Worm (Caenorhabditis elegans): ENCODE data around the gene pho-11.

- TF ChIP-seq elt-3 (tag; optimal IDR thresholded peaks at IDR 0.05), result no peak
- no peak for TF ChIP-seq unc-39 (tag; optimal IDR thresholded peaks at IDR 0.05)
- TF ChIP-seq mab-5 (tag; optimal IDR thresholded peaks at IDR 0.05), result no peak
- TF ChIP-seq lsy-2 (tag; optimal IDR thresholded peaks at IDR 0.05), result no peak
- no peak for TF ChIP-seq nhr-28 (tag; optimal IDR thresholded peaks at IDR 0.05)
- no peak for TF ChIP-seq nhr-76 (tag; optimal IDR thresholded peaks at IDR 0.05)
Measured at ce11 chrII:9921622-9922269, 9.9 kb upstream of the pho-11 start, which contains the start of gene C05C10.2.

Measured in whole organism, mixed stage, embryonic.